Fruit fly (Drosophila melanogaster) whole organism: ENCODE results near the gene Fmr1.

Source experiments
- CG8478 ChIP-seq: fragments of >200 bp; optimal IDR thresholded peaks from 2 replicates; lab custom pipeline; 2018; ENCODE audit warnings: inconsistent platforms
- pan ChIP-seq: fragments of >200 bp; optimal IDR thresholded peaks from 2 replicates; lab custom pipeline; 2017
- psq ChIP-seq: fragments of >200 bp; optimal IDR thresholded peaks from 2 replicates; lab custom pipeline; 2017

DNA sequence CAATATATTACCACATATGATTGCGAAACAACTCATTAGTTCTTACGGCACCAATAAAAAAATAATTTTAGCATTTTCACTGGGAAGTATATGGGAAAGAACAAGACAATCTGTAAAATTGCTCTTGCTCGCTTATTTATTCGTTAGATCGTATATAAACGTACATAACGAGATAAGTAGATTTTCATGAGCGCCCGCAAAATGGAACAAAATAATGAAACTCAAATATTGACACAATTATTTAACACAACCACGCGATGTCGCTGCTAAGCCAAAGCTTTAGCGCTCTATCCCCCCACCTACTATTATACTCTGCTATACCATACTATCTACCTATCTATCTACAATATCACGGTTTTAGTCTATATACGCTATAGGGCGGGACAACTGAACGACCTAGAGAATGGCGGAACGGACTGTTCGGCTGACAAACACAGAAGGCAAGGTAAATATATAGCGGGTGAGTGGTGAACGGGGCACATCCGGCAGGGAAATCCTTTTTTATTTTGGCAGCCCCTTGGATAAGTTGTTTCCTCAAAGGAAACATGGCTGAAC, 21.1 kb upstream of the Fmr1 start:
- TF ChIP-seq CG8478 (lab: Kevin White, UChicago) (no peak), psq (lab: Kevin White, UChicago) (no peak), pan (lab: Kevin White, UChicago) (no peak)
